Worm (Caenorhabditis elegans) whole organism, early embryonic: Measurements from ENCODE around the gene pkg-2.

Experiments
- ama-1 ChIP-seq: fragments of 150-350 bp; optimal IDR thresholded peaks from 2 replicates; lab custom pipeline; 2014
- ceh-13 ChIP-seq: fragments of 200-800 bp; sonication (Bioruptor generic); optimal IDR thresholded peaks from 2 replicates; lab custom pipeline; 2018; ENCODE audit warnings: mild to moderate bottlenecking, missing genetic modification characterization, missing compliant biosample characterization
- ceh-36 ChIP-seq: sonication (generic microtip); optimal IDR thresholded peaks from 2 replicates; lab custom pipeline; 2016; ENCODE audit warnings: missing genetic modification characterization, inconsistent platforms, missing compliant biosample characterization
- ets-7 ChIP-seq: sonication (generic microtip); optimal IDR thresholded peaks from 2 replicates; lab custom pipeline; 2016; ENCODE audit warnings: missing genotype, missing genetic modification characterization, missing compliant biosample characterization
- flt-1 ChIP-seq: fragments of 200-800 bp; sonication (Bioruptor generic); IDR thresholded peaks from 2 replicates; pipeline ENCODE4 v1.3.6; 2022; ENCODE audit warnings: missing genetic modification characterization, missing compliant biosample characterization
- hmbx-1 ChIP-seq: sonication (generic microtip); optimal IDR thresholded peaks from 2 replicates; lab custom pipeline; 2016; ENCODE audit warnings: mild to moderate bottlenecking, missing genetic modification characterization, missing compliant biosample characterization
- hmg-4 ChIP-seq: fragments of 200-800 bp; sonication (Bioruptor generic); optimal IDR thresholded peaks from 2 replicates; lab custom pipeline; 2018; ENCODE audit warnings: mild to moderate bottlenecking, missing genetic modification characterization, missing compliant biosample characterization
- hnd-1 ChIP-seq: sonication (generic microtip); optimal IDR thresholded peaks from 2 replicates; lab custom pipeline; 2016; ENCODE audit warnings: missing genetic modification characterization, missing compliant biosample characterization
- pes-1 ChIP-seq: fragments of 200-800 bp; sonication (Bioruptor generic); IDR thresholded peaks from 2 replicates; pipeline ENCODE4 v1.3.6; 2022; ENCODE audit warnings: missing genetic modification reagents, missing genetic modification characterization, missing compliant biosample characterization
- sea-1 ChIP-seq: fragments of 200-800 bp; sonication (Bioruptor generic); conservative IDR thresholded peaks from 2 replicates; pipeline ENCODE4 v1.3.6; 2022; ENCODE audit warnings: missing genetic modification characterization, missing compliant biosample characterization
- tra-4 ChIP-seq: sonication (generic microtip); optimal IDR thresholded peaks from 2 replicates; lab custom pipeline; 2017; ENCODE audit warnings: missing genetic modification characterization, missing compliant biosample characterization

- TF ChIP-seq ama-1 (no peak), ceh-13 (GFP tag; lab: Kevin White, UChicago) (no peak), sea-1 (GFP tag; lab: Robert Waterston, UW) (no peak), pes-1 (GFP tag; lab: Robert Waterston, UW) (no peak), hmg-4 (GFP tag; lab: Kevin White, UChicago) (no peak), flt-1 (GFP tag; lab: Robert Waterston, UW) (no peak), ets-7 (tag; lab: Kevin White, UChicago) (no peak), hnd-1 (no peak), tra-4 (tag; lab: Kevin White, UChicago) (no peak), hmbx-1 (tag; lab: Kevin White, UChicago) (no peak), ceh-36 (no peak)
Measured at ce11 chrIV:8514546-8514945, 6.1 kb upstream of the pkg-2 start.
